Worm (Caenorhabditis elegans): ENCODE measurements around the gene ctsa-4.2.
A peak's percentile ranks its signal among the peaks of the same experiment; 100 is the strongest.

The ctsa-4.2 gene

DNA sequence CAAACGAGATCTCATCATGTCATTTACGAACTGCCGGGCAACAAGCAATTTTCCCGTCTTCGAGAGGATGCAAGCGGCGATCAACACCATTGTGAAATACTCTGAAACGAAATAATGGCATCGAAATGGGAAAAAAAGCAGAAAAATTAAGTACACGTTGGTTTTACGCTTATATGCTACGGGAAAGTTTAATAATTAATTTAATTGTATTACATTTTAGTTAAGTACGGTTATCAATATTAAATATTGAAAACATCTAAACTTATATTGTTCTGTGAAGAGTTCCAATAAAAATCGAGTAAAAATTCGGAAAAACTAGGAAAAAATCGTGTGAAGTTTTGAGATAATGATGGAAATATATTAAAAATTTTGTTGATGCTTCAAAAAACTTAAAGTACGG, 12.5 kb downstream of the ctsa-4.2 start, which contains the start of gene copd-1:
TSS of gene copd-1 (minus strand) at position 101 of the 400 bp plus-strand sequence.
- TF ChIP-seq T22C8.4 (GFP tag; IDR thresholded peaks at IDR 0.05) (no peak), cog-1 (tag; optimal IDR thresholded peaks at IDR 0.05) (no peak), ztf-29 (GFP tag; IDR thresholded peaks at IDR 0.05) (no peak), ref-1 (GFP tag; conservative IDR thresholded peaks at IDR 0.05) (no peak), flt-1 (GFP tag; IDR thresholded peaks at IDR 0.05) (no peak), klf-2 (GFP tag; conservative IDR thresholded peaks at IDR 0.05) (no peak), med-1 (GFP tag; optimal IDR thresholded peaks at IDR 0.05; ENCODE audit: insufficient read depth) (no peak), tab-1 (GFP tag; IDR thresholded peaks at IDR 0.05) (no peak), ztf-23 (GFP tag; IDR thresholded peaks at IDR 0.05) (no peak)

DNA sequence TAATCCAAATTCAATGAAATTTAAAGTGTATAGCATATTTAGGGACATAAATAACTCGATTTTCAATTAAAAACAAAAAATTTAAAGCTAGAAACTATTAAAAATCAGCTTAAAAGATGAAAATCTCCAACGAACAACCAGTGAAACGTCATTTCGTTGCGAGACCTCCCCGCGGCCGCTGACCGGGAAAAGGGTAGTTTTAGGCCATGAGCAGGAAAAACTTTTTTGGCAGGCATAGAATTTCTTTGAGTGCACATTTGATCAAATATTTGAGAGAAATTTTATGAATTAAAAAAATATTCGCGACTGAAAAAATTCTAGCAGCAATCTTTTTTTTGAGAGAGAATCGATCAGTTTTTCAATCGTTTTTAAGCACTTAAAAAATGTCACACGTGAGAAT, 13.0 kb downstream of the ctsa-4.2 start:
- TF ChIP-seq cog-1 (tag; optimal IDR thresholded peaks at IDR 0.05) (no peak), T22C8.4 (GFP tag; IDR thresholded peaks at IDR 0.05) (no peak), ref-1 (GFP tag; conservative IDR thresholded peaks at IDR 0.05) (no peak), med-1 (GFP tag; optimal IDR thresholded peaks at IDR 0.05; ENCODE audit: insufficient read depth) (no peak), tab-1 (GFP tag; IDR thresholded peaks at IDR 0.05) (no peak), ztf-29 (GFP tag; IDR thresholded peaks at IDR 0.05) (no peak), flt-1 (GFP tag; IDR thresholded peaks at IDR 0.05) (no peak), ztf-23 (GFP tag; IDR thresholded peaks at IDR 0.05) (no peak), klf-2 (GFP tag; conservative IDR thresholded peaks at IDR 0.05) (no peak)

DNA sequence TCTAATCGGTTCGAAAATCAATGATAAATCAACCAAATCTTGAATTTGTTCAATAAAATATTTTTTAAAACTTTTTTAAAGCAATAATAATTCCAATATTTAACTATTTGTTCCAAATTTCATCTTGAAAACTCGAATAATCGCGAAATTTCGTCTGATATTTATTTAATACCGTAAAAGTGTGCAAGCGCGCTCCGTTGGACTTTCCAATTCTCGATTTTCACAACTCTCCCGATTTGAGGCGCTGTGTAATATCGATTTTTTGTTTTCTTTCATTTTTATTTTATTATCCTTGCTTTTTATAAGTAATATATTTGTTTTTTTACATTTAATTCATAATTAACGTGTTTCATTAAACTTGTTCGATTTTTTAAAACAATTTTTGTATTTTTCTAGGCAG, 15.5 kb downstream of the ctsa-4.2 start:
- TF ChIP-seq T22C8.4 (GFP tag; IDR thresholded peaks at IDR 0.05), result 0 out of 2 replicates have a peak, but pooled peaks have one; percentile 44

DNA sequence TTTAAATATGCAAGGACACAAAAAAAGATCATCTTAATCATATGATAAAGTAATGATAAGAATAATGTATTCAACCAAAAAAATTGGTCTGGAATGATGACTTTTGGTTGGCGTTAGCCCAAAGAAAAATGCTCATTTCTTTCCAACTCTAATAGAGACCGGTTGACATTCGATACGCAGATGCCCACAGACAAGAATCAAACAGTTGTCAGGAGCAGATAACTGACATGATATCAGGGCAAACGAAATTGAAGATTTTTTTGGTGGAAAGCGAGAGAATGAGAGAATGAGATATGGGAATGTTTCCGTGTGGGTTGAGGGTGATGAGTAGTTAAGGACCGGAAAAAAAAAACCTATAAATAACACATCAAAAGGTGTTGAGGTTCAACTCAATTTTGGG, 26.7 kb downstream of the ctsa-4.2 start:
- TF ChIP-seq klf-2 (GFP tag; conservative IDR thresholded peaks at IDR 0.05), result no peak
- no peak for TF ChIP-seq ref-1 (GFP tag; conservative IDR thresholded peaks at IDR 0.05)
- TF ChIP-seq T22C8.4 (GFP tag; IDR thresholded peaks at IDR 0.05), result no peak
- no peak for TF ChIP-seq med-1 (GFP tag; optimal IDR thresholded peaks at IDR 0.05; ENCODE audit: insufficient read depth)
- TF ChIP-seq flt-1 (GFP tag; IDR thresholded peaks at IDR 0.05), result no peak
- no peak for TF ChIP-seq ztf-29 (GFP tag; IDR thresholded peaks at IDR 0.05)
- no peak for TF ChIP-seq ztf-23 (GFP tag; IDR thresholded peaks at IDR 0.05)
- no peak for TF ChIP-seq cog-1 (tag; optimal IDR thresholded peaks at IDR 0.05)
- TF ChIP-seq tab-1 (GFP tag; IDR thresholded peaks at IDR 0.05), result no peak

DNA sequence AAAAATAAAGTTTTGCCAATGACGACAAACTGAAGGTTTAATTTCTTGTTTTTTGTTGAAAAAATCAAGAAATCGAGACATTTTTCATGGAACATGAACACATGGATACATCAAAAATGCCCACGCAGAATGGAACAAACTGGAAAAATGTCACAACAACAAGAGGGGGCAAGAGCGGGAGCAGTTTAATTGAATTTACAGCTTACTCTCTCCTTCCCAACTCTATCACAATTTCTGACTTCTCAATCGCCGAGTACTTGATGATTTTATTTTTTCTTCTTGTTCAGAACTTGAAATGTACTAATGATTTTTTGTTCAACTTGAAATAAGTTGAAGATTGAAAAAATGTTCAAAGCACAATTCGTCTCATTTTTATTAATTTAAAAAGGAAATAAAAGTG, 33.0 kb downstream of the ctsa-4.2 start:
- no peak for TF ChIP-seq tab-1 (GFP tag; IDR thresholded peaks at IDR 0.05)

DNA sequence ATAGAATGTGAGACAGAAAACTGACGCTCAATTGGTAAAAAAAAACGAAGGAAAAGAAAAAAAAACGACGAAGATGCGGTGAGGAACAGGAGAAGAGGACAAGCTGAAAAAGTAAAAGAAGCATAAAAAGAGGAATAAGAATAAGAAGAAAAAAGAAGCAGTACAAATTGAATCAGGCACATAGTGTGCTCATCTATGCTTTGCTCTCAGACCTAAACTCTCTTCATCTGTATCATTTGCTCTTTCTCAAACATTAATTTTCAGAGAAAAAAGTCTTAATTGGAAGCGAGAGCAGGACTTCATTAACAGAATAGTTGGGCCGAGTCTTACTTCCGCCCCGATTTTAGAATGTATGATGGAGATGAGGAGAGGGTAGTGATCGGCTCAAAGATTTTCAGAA, 34.6 kb downstream of the ctsa-4.2 start:
- TF ChIP-seq ref-1 (GFP tag; conservative IDR thresholded peaks at IDR 0.05) (no peak), med-1 (GFP tag; optimal IDR thresholded peaks at IDR 0.05; ENCODE audit: insufficient read depth) (no peak), cog-1 (tag; optimal IDR thresholded peaks at IDR 0.05) (no peak), tab-1 (GFP tag; IDR thresholded peaks at IDR 0.05) (no peak), ztf-23 (GFP tag; IDR thresholded peaks at IDR 0.05) (no peak), T22C8.4 (GFP tag; IDR thresholded peaks at IDR 0.05) (no peak), klf-2 (GFP tag; conservative IDR thresholded peaks at IDR 0.05) (no peak), flt-1 (GFP tag; IDR thresholded peaks at IDR 0.05) (no peak), ztf-29 (GFP tag; IDR thresholded peaks at IDR 0.05) (no peak)

DNA sequence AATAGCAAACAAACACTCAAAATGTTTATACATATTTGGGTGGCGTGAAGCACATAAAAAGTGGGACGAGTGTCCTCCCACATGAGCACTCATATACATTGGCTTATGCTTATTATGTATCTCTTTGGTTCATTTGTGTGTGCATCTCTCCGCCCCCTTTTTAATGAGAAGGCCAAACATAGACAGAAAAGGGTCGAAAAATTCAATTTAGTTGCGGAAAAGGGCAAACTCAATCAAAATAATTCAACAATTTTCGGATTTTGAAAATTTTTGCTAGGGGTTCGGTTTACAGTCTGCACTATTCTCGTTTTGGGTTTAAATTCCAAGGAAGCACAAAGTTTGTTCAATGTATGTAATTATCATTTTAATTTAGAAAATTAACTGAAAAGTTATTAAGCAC, 35.2 kb downstream of the ctsa-4.2 start:
- TF ChIP-seq klf-2 (GFP tag; conservative IDR thresholded peaks at IDR 0.05) (no peak), ref-1 (GFP tag; conservative IDR thresholded peaks at IDR 0.05) (no peak), ztf-23 (GFP tag; IDR thresholded peaks at IDR 0.05) (no peak), tab-1 (GFP tag; IDR thresholded peaks at IDR 0.05) (no peak), flt-1 (GFP tag; IDR thresholded peaks at IDR 0.05) (no peak), T22C8.4 (GFP tag; IDR thresholded peaks at IDR 0.05) (no peak), med-1 (GFP tag; optimal IDR thresholded peaks at IDR 0.05; ENCODE audit: insufficient read depth) (no peak), ztf-29 (GFP tag; IDR thresholded peaks at IDR 0.05) (no peak), cog-1 (tag; optimal IDR thresholded peaks at IDR 0.05) (no peak)

DNA sequence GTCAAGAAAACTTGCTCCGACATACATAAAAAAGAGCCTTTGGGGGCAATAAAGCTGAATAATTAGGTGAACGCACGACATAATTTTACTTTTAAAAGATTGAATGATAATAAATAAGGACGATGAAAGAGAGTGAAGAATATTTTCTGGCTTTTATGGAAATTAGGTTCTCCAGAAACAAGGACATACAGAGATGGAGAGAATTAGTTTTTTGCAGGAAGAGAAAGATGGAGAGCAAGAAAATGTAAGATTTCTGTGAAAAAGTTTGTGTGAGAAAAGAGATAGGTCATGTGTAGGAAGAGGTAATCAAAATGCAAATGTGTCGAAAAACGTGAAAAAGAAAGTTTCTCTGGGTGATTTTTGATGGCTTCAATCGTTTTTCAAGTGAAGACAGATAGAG, 39.7 kb downstream of the ctsa-4.2 start, which contains the start of gene pdfr-1:
TSS of gene pdfr-1 (minus strand) at position 101 of the 400 bp plus-strand sequence.
- no peak for TF ChIP-seq tab-1 (GFP tag; IDR thresholded peaks at IDR 0.05)
- no peak for TF ChIP-seq ztf-23 (GFP tag; IDR thresholded peaks at IDR 0.05)
- no peak for TF ChIP-seq T22C8.4 (GFP tag; IDR thresholded peaks at IDR 0.05)
- TF ChIP-seq cog-1 (tag; optimal IDR thresholded peaks at IDR 0.05), result no peak
- TF ChIP-seq klf-2 (GFP tag; conservative IDR thresholded peaks at IDR 0.05), result no peak
- TF ChIP-seq ztf-29 (GFP tag; IDR thresholded peaks at IDR 0.05), result no peak
- no peak for TF ChIP-seq flt-1 (GFP tag; IDR thresholded peaks at IDR 0.05)

DNA sequence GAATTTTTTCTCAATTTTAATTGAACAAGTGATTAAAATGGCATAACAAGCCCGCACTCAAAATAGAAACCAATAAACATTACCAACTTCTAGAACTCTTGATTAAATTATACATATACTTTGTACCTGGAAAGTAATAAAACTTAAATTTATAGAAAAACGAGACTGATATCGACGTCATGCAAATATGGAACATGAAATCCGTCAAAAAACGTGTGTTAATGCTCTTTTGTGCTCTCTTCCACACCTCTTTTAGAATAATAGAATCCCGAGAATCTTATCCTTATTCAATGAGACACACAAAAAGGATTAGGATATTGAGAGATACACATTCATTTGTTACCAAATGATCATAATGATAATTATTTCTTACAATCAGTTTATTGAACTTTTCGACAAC, 41.6 kb downstream of the ctsa-4.2 start:
- TF ChIP-seq flt-1 (GFP tag; IDR thresholded peaks at IDR 0.05) (no peak), T22C8.4 (GFP tag; IDR thresholded peaks at IDR 0.05) (no peak), cog-1 (tag; optimal IDR thresholded peaks at IDR 0.05) (no peak), ztf-29 (GFP tag; IDR thresholded peaks at IDR 0.05) (no peak), ref-1 (GFP tag; conservative IDR thresholded peaks at IDR 0.05) (no peak), tab-1 (GFP tag; IDR thresholded peaks at IDR 0.05) (no peak), med-1 (GFP tag; optimal IDR thresholded peaks at IDR 0.05; ENCODE audit: insufficient read depth) (no peak)

DNA sequence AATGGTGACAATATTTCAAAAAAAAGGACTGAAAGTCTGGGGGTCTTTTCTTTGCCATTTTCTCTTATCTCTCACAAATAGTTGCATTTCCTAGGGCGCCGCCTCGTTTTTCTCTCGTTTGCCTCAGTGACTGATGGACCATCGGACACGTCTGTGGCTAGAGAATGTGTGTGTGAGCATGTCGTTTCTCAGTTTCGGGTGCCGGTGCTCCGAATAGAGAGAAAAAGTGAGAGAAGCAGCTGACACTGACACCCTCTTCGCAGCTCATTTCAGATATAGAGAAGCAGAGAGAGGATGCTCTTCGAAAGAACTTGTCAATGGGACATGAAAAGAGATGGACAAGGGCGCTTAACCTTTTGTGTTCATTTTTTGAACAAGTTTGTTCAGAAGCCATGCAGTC, 43.5 kb downstream of the ctsa-4.2 start:
- TF ChIP-seq flt-1 (GFP tag; IDR thresholded peaks at IDR 0.05), result no peak

DNA sequence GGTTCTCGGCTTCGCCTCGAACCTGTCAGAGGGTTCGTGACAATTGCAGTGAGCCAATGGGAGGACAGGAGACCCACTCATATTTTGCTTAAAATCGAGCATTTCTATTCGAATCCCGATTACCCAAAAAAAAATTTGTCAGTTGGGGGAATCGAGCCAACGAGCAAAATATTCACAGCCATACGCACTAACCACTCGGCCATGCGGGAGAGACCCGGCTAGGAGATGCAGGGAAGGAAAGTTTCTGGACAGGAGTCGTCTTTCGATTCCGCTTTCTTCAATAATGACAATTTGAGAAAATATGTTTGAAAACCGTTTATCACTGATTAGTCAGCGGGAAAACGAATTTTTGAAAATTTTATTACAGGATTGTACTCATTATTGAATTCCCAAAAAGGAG, 49.3 kb downstream of the ctsa-4.2 start:
- TF ChIP-seq tab-1 (GFP tag; IDR thresholded peaks at IDR 0.05) (peak; percentile 91), flt-1 (GFP tag; IDR thresholded peaks at IDR 0.05) (peak; percentile 88), ztf-29 (GFP tag; IDR thresholded peaks at IDR 0.05) (peak; percentile 68; the same call in 1 of the 2 replicates), ref-1 (GFP tag; conservative IDR thresholded peaks at IDR 0.05) (peak; percentile 60), ztf-23 (GFP tag; IDR thresholded peaks at IDR 0.05) (peak; percentile 87), klf-2 (GFP tag; conservative IDR thresholded peaks at IDR 0.05) (peak; percentile 75), T22C8.4 (GFP tag; IDR thresholded peaks at IDR 0.05) (peak; percentile 74)

Measured in whole organism, midembryonic.